Fruit fly (Drosophila melanogaster) whole organism, embryonic: Measurements from ENCODE around the gene lama.

ENCODE experiments used
- CG15514 ChIP-seq: fragments of 200-800 bp; sonication (Bioruptor generic); optimal IDR thresholded peaks from 3 replicates; lab custom pipeline; 2017; ENCODE audit warnings: missing biosample characterization, missing genetic modification characterization, mild to moderate bottlenecking, moderate library complexity, missing genetic modification reagents
- Deaf1 ChIP-seq: fragments of 200-800 bp; optimal IDR thresholded peaks from 3 replicates; lab custom pipeline; 2019; ENCODE audit warnings: missing biosample characterization, mild to moderate bottlenecking, missing genetic modification characterization, moderate library complexity

- TF ChIP-seq Deaf1 (no peak), CG15514 (GFP tag; lab: Kevin White, UChicago) (no peak)
Measured at dm6 chr3L:5355823-5356049, at the start of gene lama.
